Fruit fly (Drosophila melanogaster): ENCODE data around the gene CG9727.
A peak's percentile ranks its signal among the peaks of the same experiment; 100 is the strongest.

Gene CG9727

DNA sequence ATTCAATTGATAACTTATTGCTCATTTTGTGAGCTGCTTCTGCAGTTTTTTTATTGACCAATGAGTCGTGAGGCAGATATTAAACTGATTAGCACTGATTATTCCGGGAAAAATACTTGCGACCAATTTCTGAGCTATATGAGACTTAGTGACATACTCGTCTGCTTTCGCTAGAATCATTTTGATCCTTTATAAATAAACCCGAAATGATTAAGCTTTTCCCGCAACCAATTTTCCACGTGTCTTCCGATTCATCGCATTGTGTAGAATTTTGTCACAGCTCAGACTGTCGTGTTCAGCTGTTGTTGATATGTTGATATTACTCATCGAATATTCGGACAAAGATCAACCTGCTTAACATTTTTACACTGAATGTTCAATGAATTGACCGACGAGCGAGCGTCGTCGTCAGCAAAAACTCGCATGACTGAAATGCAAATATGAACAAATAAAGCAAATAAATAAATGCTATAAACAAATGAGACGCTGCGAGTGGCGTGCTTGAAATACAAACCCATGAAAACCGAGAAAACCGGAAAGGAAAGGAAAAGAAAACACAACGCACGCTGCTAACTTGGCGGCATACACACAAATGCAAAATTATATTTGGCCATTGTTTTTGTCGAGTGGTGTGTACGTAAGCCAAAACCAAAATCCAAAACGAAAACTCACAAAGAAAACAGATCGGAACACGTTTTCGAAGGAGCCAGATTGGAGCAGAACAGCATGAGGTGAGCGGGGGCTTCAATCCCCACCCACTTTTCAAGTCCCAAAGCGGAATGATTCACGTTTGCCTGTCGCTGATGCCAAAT lies 55.6 kb downstream of the CG9727 start (continued):
- TF ChIP-seq Med (GFP tag): peak; percentile 74
- no peak for TF ChIP-seq disco-r (GFP tag; optimal IDR thresholded peaks at IDR 0.05)
- TF ChIP-seq CG13296 (GFP tag; optimal IDR thresholded peaks at IDR 0.05): peak; percentile 43
- TF ChIP-seq lov (optimal IDR thresholded peaks at IDR 0.05): no peak
- no peak for TF ChIP-seq lov (GFP tag; IDR thresholded peaks at IDR 0.05)
- peak in 1 of 2 experiments; percentile 72 for TF ChIP-seq Eip74EF (GFP tag; optimal IDR thresholded peaks at IDR 0.05)
- no peak for TF ChIP-seq amos (GFP tag; IDR thresholded peaks at IDR 0.05; ENCODE audit: partially characterized antibody)
- TF ChIP-seq CG8924 (tag; optimal IDR thresholded peaks at IDR 0.05): peak; percentile 41
- TF ChIP-seq Sox102F (GFP tag; optimal IDR thresholded peaks at IDR 0.05): peak; percentile 12
- TF ChIP-seq CG10267 (tag; optimal IDR thresholded peaks at IDR 0.05): no peak
- no peak for TF ChIP-seq Hand (GFP tag; optimal IDR thresholded peaks at IDR 0.05)
- TF ChIP-seq CG30431 (GFP tag; optimal IDR thresholded peaks at IDR 0.05): no peak
- TF ChIP-seq Blimp-1 (GFP tag; optimal IDR thresholded peaks at IDR 0.05): peak; percentile 26
- peak; percentile 51 for TF ChIP-seq CG2678 (tag; optimal IDR thresholded peaks at IDR 0.05)
- TF ChIP-seq vvl (GFP tag; IDR thresholded peaks at IDR 0.05): peak; percentile 46; the same call in 1 of the 2 replicates
- TF ChIP-seq CG11398 (GFP tag; optimal IDR thresholded peaks at IDR 0.05): no peak
- TF ChIP-seq tap (tag; optimal IDR thresholded peaks at IDR 0.05): peak; percentile 29
- no peak for TF ChIP-seq ab (GFP tag; optimal IDR thresholded peaks at IDR 0.05)
- no peak for TF ChIP-seq Atf3 (GFP tag; optimal IDR thresholded peaks at IDR 0.05)
- peak; percentile 80 for TF ChIP-seq CG7987 (GFP tag; optimal IDR thresholded peaks at IDR 0.05)

Measured in whole organism, embryonic.